Worm (Caenorhabditis elegans): Measurements from ENCODE around the gene unc-7.

- TF ChIP-seq skn-1 (tag; optimal IDR thresholded peaks at IDR 0.05) (no peak), lin-39 (tag; optimal IDR thresholded peaks at IDR 0.05) (no peak), snpc-4 (tag; optimal IDR thresholded peaks at IDR 0.05) (no peak), zag-1 (tag; optimal IDR thresholded peaks at IDR 0.05) (no peak), elt-3 (tag; optimal IDR thresholded peaks at IDR 0.05) (no peak), elt-2 (tag; optimal IDR thresholded peaks at IDR 0.05) (no peak), tbx-2 (tag; optimal IDR thresholded peaks at IDR 0.05) (no peak), aly-2 (tag; optimal IDR thresholded peaks at IDR 0.05) (no peak), nhr-77 (tag; optimal IDR thresholded peaks at IDR 0.05) (no peak)
Observed at ce11 chrX:15115748-15116147, 31.8 kb downstream of the unc-7 start.
